Fruit fly (Drosophila melanogaster) whole organism, embryonic: ENCODE data around the gene HtrA2.
A peak's percentile ranks its signal among the peaks of the same experiment; 100 is the strongest.

Experiments
- Ada2b ChIP-seq: fragments of 200-800 bp; sonication (Bioruptor generic); IDR thresholded peaks from 2 replicates; pipeline ENCODE4 v1.3.6; 2022; ENCODE audit warnings: missing biosample characterization, missing genetic modification characterization
- Asciz ChIP-seq: fragments of 200-800 bp; sonication (Bioruptor generic); optimal IDR thresholded peaks from 2 replicates; lab custom pipeline; 2017; ENCODE audit warnings: missing biosample characterization, mild to moderate bottlenecking, missing genetic modification characterization, missing genetic modification reagents
- CG11695 ChIP-seq: fragments of 200-800 bp; sonication (Bioruptor generic); IDR thresholded peaks from 3 replicates; pipeline ENCODE4 v1.3.6; 2022; ENCODE audit warnings: missing biosample characterization, missing genetic modification characterization
- CG12219 ChIP-seq: fragments of 200-800 bp; sonication (Bioruptor generic); optimal IDR thresholded peaks from 3 replicates; lab custom pipeline; 2018; ENCODE audit warnings: missing biosample characterization, mild to moderate bottlenecking, missing genetic modification characterization
- CG13624 ChIP-seq: fragments of 200-800 bp; sonication (Bioruptor generic); optimal IDR thresholded peaks from 2 replicates; lab custom pipeline; 2016; ENCODE audit warnings: missing biosample characterization, missing genetic modification characterization
- CG15269 ChIP-seq: fragments of 200-800 bp; sonication (Bioruptor generic); optimal IDR thresholded peaks from 2 replicates; lab custom pipeline; 2018; ENCODE audit warnings: missing biosample characterization, mild to moderate bottlenecking, missing genetic modification characterization, moderate library complexity
- CG17385 ChIP-seq: fragments of 200-800 bp; sonication (Bioruptor generic); optimal IDR thresholded peaks from 3 replicates; lab custom pipeline; 2018; ENCODE audit warnings: missing biosample characterization, mild to moderate bottlenecking, missing genetic modification characterization
- CG17568 ChIP-seq: fragments of 200-800 bp; sonication (Bioruptor generic); optimal IDR thresholded peaks from 2 replicates; lab custom pipeline; 2018; ENCODE audit warnings: missing biosample characterization, mild to moderate bottlenecking, missing genetic modification characterization, moderate library complexity
- CG17802 ChIP-seq: fragments of 200-800 bp; sonication (Bioruptor generic); optimal IDR thresholded peaks from 2 replicates; lab custom pipeline; 2018; ENCODE audit warnings: missing biosample characterization, mild to moderate bottlenecking, missing genetic modification characterization, moderate library complexity
- CG1832 ChIP-seq: fragments of 200-800 bp; sonication (Bioruptor generic); optimal IDR thresholded peaks from 2 replicates; lab custom pipeline; 2017; ENCODE audit warnings: missing biosample characterization, mild to moderate bottlenecking, missing genetic modification characterization, inconsistent platforms
- CG30431 ChIP-seq: fragments of 200-800 bp; sonication (Bioruptor generic); optimal IDR thresholded peaks from 2 replicates; lab custom pipeline; 2017; ENCODE audit warnings: missing biosample characterization, missing genetic modification characterization
- CG31224 ChIP-seq: fragments of 200-800 bp; sonication (Bioruptor generic); IDR thresholded peaks from 2 replicates; pipeline ENCODE4 v1.3.6; 2022; ENCODE audit warnings: missing biosample characterization, missing genetic modification characterization
- CG34224 ChIP-seq: fragments of 200-800 bp; sonication (Bioruptor generic); IDR thresholded peaks from 3 replicates; pipeline ENCODE4 v1.3.6; 2022; ENCODE audit warnings: missing biosample characterization, missing genetic modification characterization; ENCODE audit not compliant: partially characterized antibody
- CG34422 ChIP-seq: fragments of 200-800 bp; sonication (Bioruptor generic); IDR thresholded peaks from 3 replicates; pipeline ENCODE4 v1.3.6; 2022; ENCODE audit warnings: missing biosample characterization, missing genetic modification characterization
- CG3847 ChIP-seq: fragments of 200-800 bp; sonication (Bioruptor generic); IDR thresholded peaks from 2 replicates; pipeline ENCODE4 v1.3.6; 2022; ENCODE audit warnings: missing biosample characterization, missing genetic modification characterization
- CG4424 ChIP-seq: fragments of 200-800 bp; sonication (Bioruptor generic); optimal IDR thresholded peaks from 3 replicates; lab custom pipeline; 2016; ENCODE audit warnings: missing biosample characterization, missing genetic modification characterization
- CG6765 ChIP-seq: fragments of 200-800 bp; sonication (Bioruptor generic); optimal IDR thresholded peaks from 3 replicates; lab custom pipeline; 2017; ENCODE audit warnings: missing biosample characterization, mild to moderate bottlenecking, missing genetic modification characterization
- CG7745 ChIP-seq: fragments of 200-800 bp; sonication (Bioruptor generic); optimal IDR thresholded peaks from 2 replicates; lab custom pipeline; 2018; ENCODE audit warnings: missing biosample characterization, mild to moderate bottlenecking, missing genetic modification characterization, moderate library complexity
- CG8388 ChIP-seq: fragments of 200-800 bp; sonication (Bioruptor generic); optimal IDR thresholded peaks from 2 replicates; lab custom pipeline; 2019; ENCODE audit warnings: missing biosample characterization, mild to moderate bottlenecking, missing genetic modification characterization, moderate library complexity
- Dip3 ChIP-seq: fragments of 200-800 bp; sonication (Bioruptor generic); optimal IDR thresholded peaks from 3 replicates; lab custom pipeline; 2016; ENCODE audit warnings: missing biosample characterization, missing genetic modification characterization
- Doc3 ChIP-seq: fragments of 200-800 bp; sonication (Bioruptor generic); IDR thresholded peaks from 3 replicates; pipeline ENCODE4 v1.3.6; 2022; ENCODE audit warnings: missing biosample characterization, missing genetic modification characterization; ENCODE audit not compliant: partially characterized antibody
- Dref ChIP-seq: fragments of 200-800 bp; sonication (Bioruptor generic); IDR thresholded peaks from 2 replicates; pipeline ENCODE4 v1.3.6; 2022; ENCODE audit warnings: missing biosample characterization, missing genetic modification characterization
- Eip74EF ChIP-seq, 2 experiments: fragments of 200-800 bp in 1 of 2; fragments of >200 bp in 1 of 2; sonication (Bioruptor generic) in 1 of 2; optimal IDR thresholded peaks; 2 replicates each; lab custom pipeline; 2017 to 2019; ENCODE audit warnings: missing biosample characterization in 2 of 2, missing genetic modification characterization in 2 of 2, mild to moderate bottlenecking in 1 of 2, moderate library complexity in 1 of 2
- Ets97D ChIP-seq: fragments of 200-800 bp; sonication (Bioruptor generic); optimal IDR thresholded peaks from 3 replicates; lab custom pipeline; 2016; ENCODE audit warnings: missing biosample characterization, missing genetic modification characterization
- Fer1 ChIP-seq: fragments of 200-800 bp; sonication (Bioruptor generic); optimal IDR thresholded peaks from 2 replicates; lab custom pipeline; 2017; ENCODE audit warnings: missing biosample characterization, mild to moderate bottlenecking, missing genetic modification characterization
- Fer2 ChIP-seq: fragments of 200-800 bp; sonication (Bioruptor generic); optimal IDR thresholded peaks from 2 replicates; lab custom pipeline; 2018; ENCODE audit warnings: missing biosample characterization, mild to moderate bottlenecking, missing genetic modification characterization, moderate library complexity
- Hr51 ChIP-seq, 2 experiments: fragments of 200-800 bp; sonication (Bioruptor generic); optimal IDR thresholded peaks; 2 replicates in 1 of 2; 3 replicates in 1 of 2; lab custom pipeline; 2016 to 2018; ENCODE audit warnings: missing biosample characterization in 2 of 2, missing genetic modification characterization in 2 of 2, mild to moderate bottlenecking in 1 of 2, moderate library complexity in 1 of 2
- Hr78 ChIP-seq, 2 experiments: fragments of 200-800 bp in 1 of 2; fragments of >200 bp in 1 of 2; sonication (Bioruptor generic) in 1 of 2; optimal IDR thresholded peaks; 2 replicates each; lab custom pipeline; 2017 to 2019; ENCODE audit warnings: missing biosample characterization in 2 of 2, missing genetic modification characterization in 2 of 2, mild to moderate bottlenecking in 1 of 2, moderate library complexity in 1 of 2
- Kr ChIP-seq: fragments of 200-800 bp; sonication (Bioruptor generic); optimal IDR thresholded peaks from 2 replicates; lab custom pipeline; 2017; ENCODE audit warnings: missing biosample characterization, mild to moderate bottlenecking, missing genetic modification characterization
- Meics ChIP-seq: fragments of 200-800 bp; sonication (Bioruptor generic); optimal IDR thresholded peaks from 2 replicates; lab custom pipeline; 2017; ENCODE audit warnings: missing biosample characterization, mild to moderate bottlenecking, missing genetic modification characterization
- Rx ChIP-seq: fragments of 200-800 bp; sonication (Bioruptor generic); IDR thresholded peaks from 2 replicates; pipeline ENCODE4 v1.3.6; 2022; ENCODE audit warnings: missing biosample characterization, missing genetic modification characterization
- Six4 ChIP-seq: fragments of 200-800 bp; sonication (Bioruptor generic); optimal IDR thresholded peaks from 2 replicates; lab custom pipeline; 2016; ENCODE audit warnings: missing biosample characterization, missing genetic modification characterization
- Sox100B ChIP-seq: fragments of 200-800 bp; sonication (Bioruptor generic); optimal IDR thresholded peaks from 3 replicates; lab custom pipeline; 2018; ENCODE audit warnings: missing biosample characterization, mild to moderate bottlenecking, missing genetic modification characterization
- Vsx1 ChIP-seq: fragments of 200-800 bp; sonication (Bioruptor generic); optimal IDR thresholded peaks from 2 replicates; lab custom pipeline; 2017; ENCODE audit warnings: missing biosample characterization, mild to moderate bottlenecking, missing genetic modification characterization, missing genetic modification reagents
- corto ChIP-seq: fragments of 200-800 bp; sonication (Bioruptor generic); optimal IDR thresholded peaks from 2 replicates; lab custom pipeline; 2016; ENCODE audit warnings: missing biosample characterization, mild to moderate bottlenecking, missing genetic modification characterization, moderate library complexity
- cwo ChIP-seq: fragments of 200-800 bp; sonication (Bioruptor generic); optimal IDR thresholded peaks from 3 replicates; lab custom pipeline; 2017; ENCODE audit warnings: missing biosample characterization, missing genetic modification characterization, mild to moderate bottlenecking, moderate library complexity, missing genetic modification reagents
- luna ChIP-seq: fragments of 200-800 bp; sonication (Bioruptor generic); optimal IDR thresholded peaks from 2 replicates; lab custom pipeline; 2016; ENCODE audit warnings: missing biosample characterization, missing genetic modification characterization
- nau ChIP-seq: fragments of 200-800 bp; sonication (Bioruptor generic); optimal IDR thresholded peaks from 3 replicates; lab custom pipeline; 2017; ENCODE audit warnings: missing biosample characterization, mild to moderate bottlenecking, missing genetic modification characterization, missing genetic modification reagents
- pan ChIP-seq, 4 experiments: fragments of >200 bp in 3 of 4; fragments of 200-800 bp in 1 of 4; sonication (Bioruptor generic) in 1 of 4; optimal IDR thresholded peaks in 3 of 4; IDR thresholded peaks in 1 of 4; 2 replicates each; pipeline versions ENCODE4 v1.3.6 to Lab custom; 2017 to 2022; ENCODE audit warnings: missing biosample characterization in 2 of 4, missing genetic modification characterization in 2 of 4, mixed read lengths in 1 of 4
- sens ChIP-seq: fragments of 200-800 bp; sonication (Bioruptor generic); peaks from one replicate; lab custom pipeline; 2016; ENCODE audit warnings: missing biosample characterization, missing genetic modification characterization
- so ChIP-seq: fragments of 200-800 bp; sonication (Bioruptor generic); IDR thresholded peaks from 3 replicates; pipeline ENCODE4 v1.3.6; 2022; ENCODE audit warnings: missing biosample characterization, missing genetic modification characterization
- sob ChIP-seq: fragments of 200-800 bp; sonication (Bioruptor generic); IDR thresholded peaks from 2 replicates; pipeline ENCODE4 v1.3.6; 2022; ENCODE audit warnings: missing biosample characterization, missing genetic modification characterization
- sug ChIP-seq: fragments of 200-800 bp; optimal IDR thresholded peaks from 2 replicates; lab custom pipeline; 2019; ENCODE audit warnings: missing biosample characterization, mild to moderate bottlenecking, missing genetic modification characterization, moderate library complexity
- vnd ChIP-seq: fragments of 200-800 bp; sonication (Bioruptor generic); IDR thresholded peaks from 3 replicates; pipeline ENCODE4 v1.3.6; 2022; ENCODE audit warnings: missing biosample characterization, missing genetic modification characterization; ENCODE audit not compliant: partially characterized antibody
- vvl ChIP-seq: fragments of 200-800 bp; sonication (Bioruptor generic); IDR thresholded peaks from 2 replicates; pipeline ENCODE4 v1.3.6; 2022; ENCODE audit warnings: missing biosample characterization, missing genetic modification characterization
- wek ChIP-seq: fragments of 200-800 bp; sonication (Bioruptor generic); optimal IDR thresholded peaks from 3 replicates; lab custom pipeline; 2018; ENCODE audit warnings: missing biosample characterization, mild to moderate bottlenecking, missing genetic modification characterization, moderate library complexity

The HtrA2 gene

DNA sequence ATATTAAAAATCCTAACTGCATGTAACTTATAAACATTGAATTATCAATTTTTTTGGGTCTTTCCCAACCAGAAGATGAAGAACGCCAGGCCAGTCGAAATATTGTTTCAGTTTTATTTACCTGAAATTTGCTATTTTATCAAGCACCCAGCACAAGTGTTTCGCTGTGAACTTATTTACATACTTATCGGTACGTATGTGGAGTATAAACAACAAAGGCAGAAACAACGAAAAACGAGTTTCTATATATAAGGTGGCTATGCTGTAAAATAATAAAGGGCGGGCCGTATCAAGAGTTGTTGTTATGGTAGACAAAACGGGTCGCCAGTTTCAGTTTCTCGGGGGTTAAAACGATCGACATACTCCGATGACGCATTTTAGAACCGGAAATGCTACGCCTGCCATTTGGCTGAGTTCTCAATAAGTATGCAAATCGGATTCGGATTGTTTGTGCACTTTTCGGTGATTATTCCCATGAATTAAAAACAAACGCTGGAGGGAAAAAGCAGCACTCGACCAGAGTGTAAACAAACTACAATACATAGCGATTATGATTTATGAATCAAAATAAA is 31.8 kb downstream of the HtrA2 start (continued):
- peak; percentile 26 for TF ChIP-seq Fer2 (tag; lab: Kevin White, UChicago)
- peak in 1 of 2 experiments; percentile 66 for TF ChIP-seq Eip74EF (GFP tag; optimal IDR thresholded peaks at IDR 0.05; lab: Kevin White, UChicago)
- TF ChIP-seq sug (tag; lab: Kevin White, UChicago) = peak; percentile 33
- peak; percentile 34; the same call in 1 of the 2 replicates for TF ChIP-seq vvl (GFP tag; lab: Robert Waterston, UW)
- TF ChIP-seq Fer1 = peak; percentile 60
- peak; percentile 15 for TF ChIP-seq CG12219
- peak; percentile 32 for TF ChIP-seq Asciz (GFP tag; lab: Kevin White, UChicago)
- peak; percentile 14; the same call in 1 of the 2 replicates for TF ChIP-seq sob (GFP tag; lab: Robert Waterston, UW)
- peak; percentile 25; the same call in 1 of the 3 replicates for TF ChIP-seq CG11695
- no peak for TF ChIP-seq Kr (GFP tag; lab: Kevin White, UChicago)
- peak; percentile 0 for TF ChIP-seq CG7745 (tag; lab: Kevin White, UChicago)
- TF ChIP-seq sens (GFP tag; lab: Kevin White, UChicago) = peak; percentile 82
- TF ChIP-seq Dref (GFP tag; lab: Robert Waterston, UW) = no peak
- 0 out of 3 replicates have a peak, but pooled peaks have one; percentile 36 for TF ChIP-seq so (GFP tag; lab: Robert Waterston, UW)
- TF ChIP-seq CG1832 (GFP tag; lab: Kevin White, UChicago) = no peak
- peak; percentile 46 for TF ChIP-seq CG6765 (GFP tag; lab: Kevin White, UChicago)
- no peak for TF ChIP-seq Dip3 (GFP tag; lab: Kevin White, UChicago)

DNA sequence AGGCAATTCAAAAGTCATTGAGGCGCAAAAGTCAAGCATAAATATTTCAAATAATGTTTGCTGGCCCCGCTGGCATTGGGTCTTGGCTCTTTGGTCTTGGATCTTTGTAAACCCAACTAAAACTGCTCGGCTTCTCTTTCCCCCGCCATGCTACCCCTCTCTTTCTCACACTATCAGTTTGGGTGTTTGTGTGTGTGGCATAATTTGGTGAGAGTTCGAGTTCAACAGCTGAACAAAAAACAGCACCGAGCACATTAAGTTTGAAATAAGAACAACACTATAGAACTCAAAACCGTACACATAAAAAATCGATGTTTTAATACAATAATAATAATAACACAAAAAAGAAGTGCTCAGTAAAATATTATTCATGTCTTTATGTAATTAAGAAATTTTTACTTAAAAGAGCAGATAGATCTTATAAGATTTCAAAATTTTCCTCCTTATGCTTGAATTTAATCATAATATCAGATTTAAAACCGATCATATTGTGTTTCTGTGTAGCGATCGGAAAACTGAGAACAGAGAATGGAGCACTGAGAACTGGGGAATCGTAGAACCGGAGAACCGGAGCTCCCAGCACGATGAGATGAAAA is 33.0 kb downstream of the HtrA2 start:
- TF ChIP-seq CG34422 (GFP tag; lab: Robert Waterston, UW) (peak; percentile 85), CG8388 (peak; percentile 88), pan (optimal IDR thresholded peaks at IDR 0.05; lab: Kevin White, UChicago) (no peak), pan (GFP tag; optimal IDR thresholded peaks at IDR 0.05 in 1 of 2, IDR thresholded peaks at IDR 0.05 in 1 of 2) (peak in 1 of 2 experiments; percentile 85), cwo (peak; percentile 78), luna (GFP tag; lab: Kevin White, UChicago) (no peak), CG17385 (GFP tag; lab: Kevin White, UChicago) (peak; percentile 69), CG17802 (no peak), Rx (no peak), CG11695 (peak; percentile 80), CG13624 (GFP tag; lab: Kevin White, UChicago) (no peak), CG17568 (GFP tag; lab: Kevin White, UChicago) (peak; percentile 18), CG34224 (no peak), CG4424 (GFP tag; lab: Kevin White, UChicago) (peak; percentile 81), CG30431 (peak; percentile 22), CG15269 (peak; percentile 79), Ets97D (GFP tag; lab: Kevin White, UChicago) (no peak), CG3847 (GFP tag; lab: Robert Waterston, UW) (peak; percentile 69), Vsx1 (GFP tag; lab: Kevin White, UChicago) (peak; percentile 30), wek (no peak), Hr78 (GFP tag; optimal IDR thresholded peaks at IDR 0.05; lab: Kevin White, UChicago) (peak in 1 of 2 experiments; percentile 77), Sox100B (peak; percentile 76), Six4 (peak; percentile 75), Kr (GFP tag; lab: Kevin White, UChicago) (no peak), Meics (GFP tag; lab: Kevin White, UChicago) (peak; percentile 80), corto (GFP tag; lab: Kevin White, UChicago) (no peak), CG31224 (GFP tag; lab: Robert Waterston, UW) (peak; percentile 67), Hr51 (GFP tag; optimal IDR thresholded peaks at IDR 0.05; lab: Kevin White, UChicago) (peak; percentile 16 to 88), Doc3 (GFP tag; lab: Robert Waterston, UW) (no peak), vnd (GFP tag; lab: Robert Waterston, UW) (no peak), Ada2b (GFP tag; lab: Robert Waterston, UW) (peak; percentile 55), nau (GFP tag; lab: Kevin White, UChicago) (peak; percentile 74)
